Fruit fly (Drosophila melanogaster): Measurements from ENCODE around the gene Rpn5.

Gene Rpn5

dm6 chr3R:5789025-5789953 lies at the start of gene Rpn5, which contains the start of gene Hat1 (continued):
- TF ChIP-seq CG34376 (GFP tag; optimal IDR thresholded peaks at IDR 0.05), result peak; percentile 12
- TF ChIP-seq Abd-B (GFP tag; optimal IDR thresholded peaks at IDR 0.05), result peak; percentile 85
- peak; percentile 64 for TF ChIP-seq Sox102F (GFP tag; optimal IDR thresholded peaks at IDR 0.05)
- TF ChIP-seq ftz-f1 (GFP tag; optimal IDR thresholded peaks at IDR 0.05), result peak; percentile 4
- TF ChIP-seq CG14860 (GFP tag; IDR thresholded peaks at IDR 0.05; ENCODE audit: partially characterized antibody), result peak; percentile 68; the same call in 2 of the 3 replicates
- no peak for TF ChIP-seq CG1832 (GFP tag; optimal IDR thresholded peaks at IDR 0.05)
- no peak for TF ChIP-seq sim (GFP tag; IDR thresholded peaks at IDR 0.05)
- peak; percentile 76 for TF ChIP-seq CG34224 (GFP tag; IDR thresholded peaks at IDR 0.05; ENCODE audit: partially characterized antibody)
- TF ChIP-seq CG42726 (GFP tag; IDR thresholded peaks at IDR 0.05; ENCODE audit: partially characterized antibody), result peak; percentile 43; the same call in 1 of the 2 replicates
- TF ChIP-seq CG12155 (GFP tag; optimal IDR thresholded peaks at IDR 0.05), result peak; percentile 86
- peak; percentile 36; the same call in 1 of the 2 replicates for TF ChIP-seq toy (GFP tag; IDR thresholded peaks at IDR 0.05)
- TF ChIP-seq CG18011 (GFP tag; optimal IDR thresholded peaks at IDR 0.05), result peak; percentile 69
- peak; percentile 82 for TF ChIP-seq CG2712 (tag; optimal IDR thresholded peaks at IDR 0.05)
- peak; percentile 75 for TF ChIP-seq CG10543 (GFP tag; optimal IDR thresholded peaks at IDR 0.05)
- peak; percentile 74 for TF ChIP-seq Six4 (GFP tag; optimal IDR thresholded peaks at IDR 0.05)
- TF ChIP-seq exex (tag; optimal IDR thresholded peaks at IDR 0.05), result peak; percentile 32
- peak; percentile 93 for TF ChIP-seq pum (GFP tag; optimal IDR thresholded peaks at IDR 0.05)
- TF ChIP-seq CG8924 (tag; optimal IDR thresholded peaks at IDR 0.05), result peak; percentile 60
- TF ChIP-seq ttk (GFP tag; IDR thresholded peaks at IDR 0.05), result peak; percentile 54; the same call in 1 of the 2 replicates
- peak; percentile 87 for TF ChIP-seq Ets97D (GFP tag; optimal IDR thresholded peaks at IDR 0.05)
- peak; percentile 77 for TF ChIP-seq CG32532 (GFP tag; IDR thresholded peaks at IDR 0.05)
- peak; percentile 79 for TF ChIP-seq lbe (GFP tag; optimal IDR thresholded peaks at IDR 0.05)
- no peak for TF ChIP-seq sd (tag; optimal IDR thresholded peaks at IDR 0.05)
- TF ChIP-seq gcm2 (GFP tag; optimal IDR thresholded peaks at IDR 0.05), result peak; percentile 55
- peak; percentile 35 for TF ChIP-seq MESR4 (GFP tag; optimal IDR thresholded peaks at IDR 0.05)
- peak; percentile 76 for TF ChIP-seq CG33213 (GFP tag; optimal IDR thresholded peaks at IDR 0.05)
- TF ChIP-seq kah (GFP tag; optimal IDR thresholded peaks at IDR 0.05), result no peak
- peak; percentile 66 for TF ChIP-seq Usf (GFP tag; optimal IDR thresholded peaks at IDR 0.05)
- TF ChIP-seq Ptx1 (GFP tag; IDR thresholded peaks at IDR 0.05), result peak; percentile 69
- TF ChIP-seq CG2202 (tag; optimal IDR thresholded peaks at IDR 0.05), result peak; percentile 46
- peak; percentile 59 for TF ChIP-seq H2.0 (GFP tag; IDR thresholded peaks at IDR 0.05)
- peak; percentile 61 for TF ChIP-seq esg (GFP tag; conservative IDR thresholded peaks at IDR 0.05)
- TF ChIP-seq so (GFP tag; IDR thresholded peaks at IDR 0.05), result no peak
- peak; percentile 68 for TF ChIP-seq nerfin-2 (GFP tag; IDR thresholded peaks at IDR 0.05; ENCODE audit: partially characterized antibody)
- no peak for TF ChIP-seq peb (GFP tag; IDR thresholded peaks at IDR 0.05)
- TF ChIP-seq br (optimal IDR thresholded peaks at IDR 0.05), result no peak
- TF ChIP-seq chm (GFP tag; IDR thresholded peaks at IDR 0.05), result peak; percentile 59; the same call in 1 of the 2 replicates
- no peak for TF ChIP-seq dati (GFP tag; IDR thresholded peaks at IDR 0.05)
- peak; percentile 85 for TF ChIP-seq Sry-δ (GFP tag; optimal IDR thresholded peaks at IDR 0.05)
- peak; percentile 67 for TF ChIP-seq grau (tag; optimal IDR thresholded peaks at IDR 0.05)
- TF ChIP-seq Hsf (GFP tag; optimal IDR thresholded peaks at IDR 0.05), result peak; percentile 93
- peak; percentile 64 for TF ChIP-seq CG6689 (GFP tag; IDR thresholded peaks at IDR 0.05)
- TF ChIP-seq aop (GFP tag; IDR thresholded peaks at IDR 0.05), result no peak
- no peak for TF ChIP-seq usp (GFP tag; optimal IDR thresholded peaks at IDR 0.05)
- no peak for TF ChIP-seq CG6254 (GFP tag; optimal IDR thresholded peaks at IDR 0.05)
- peak; percentile 59 for TF ChIP-seq CG4328 (GFP tag; optimal IDR thresholded peaks at IDR 0.05)
- TF ChIP-seq CG16815 (GFP tag; optimal IDR thresholded peaks at IDR 0.05), result peak; percentile 85
- no peak for TF ChIP-seq CG2199 (GFP tag; IDR thresholded peaks at IDR 0.05)
- peak; percentile 71 for TF ChIP-seq CG13424 (tag; optimal IDR thresholded peaks at IDR 0.05)

Data from whole organism, embryonic.